Worm (Caenorhabditis elegans) whole organism, midembryonic: ENCODE results near the gene rmh-2.

ENCODE experiments used
- T22C8.4 ChIP-seq: fragments of 200-800 bp; sonication (Bioruptor generic); IDR thresholded peaks from 2 replicates; pipeline ENCODE4 v1.3.6; 2022; ENCODE audit warnings: missing genetic modification characterization, missing compliant biosample characterization
- cog-1 ChIP-seq: sonication (generic microtip); optimal IDR thresholded peaks from 2 replicates; lab custom pipeline; 2016; ENCODE audit warnings: missing genetic modification characterization, missing compliant biosample characterization
- flt-1 ChIP-seq: fragments of 200-800 bp; sonication (Bioruptor generic); IDR thresholded peaks from 2 replicates; pipeline ENCODE4 v1.3.6; 2022; ENCODE audit warnings: missing genetic modification characterization, missing compliant biosample characterization
- klf-2 ChIP-seq: fragments of 200-800 bp; sonication (Bioruptor generic); conservative IDR thresholded peaks from 2 replicates; pipeline ENCODE4 v1.3.6; 2022; ENCODE audit warnings: missing genetic modification reagents, missing genetic modification characterization, missing compliant biosample characterization
- med-1 ChIP-seq: sonication (generic microtip); optimal IDR thresholded peaks from 2 replicates; lab custom pipeline; 2017; ENCODE audit warnings: missing genetic modification characterization, mild to moderate bottlenecking, missing compliant biosample characterization, antibody characterized with exemption, missing genetic modification reagents; ENCODE audit not compliant: insufficient read depth
- ref-1 ChIP-seq: fragments of 200-800 bp; sonication (Bioruptor generic); conservative IDR thresholded peaks from 2 replicates; pipeline ENCODE4 v1.3.6; 2022; ENCODE audit warnings: missing genetic modification reagents, missing genetic modification characterization, missing compliant biosample characterization
- tab-1 ChIP-seq: fragments of 200-800 bp; sonication (Bioruptor generic); IDR thresholded peaks from 2 replicates; pipeline ENCODE4 v1.3.6; 2022; ENCODE audit warnings: missing genetic modification characterization, missing compliant biosample characterization
- ztf-23 ChIP-seq: fragments of 200-800 bp; sonication (Bioruptor generic); IDR thresholded peaks from 2 replicates; pipeline ENCODE4 v1.3.6; 2022; ENCODE audit warnings: missing genetic modification reagents, missing genetic modification characterization, missing compliant biosample characterization
- ztf-29 ChIP-seq: fragments of 200-800 bp; sonication (Bioruptor generic); IDR thresholded peaks from 2 replicates; pipeline ENCODE4 v1.3.6; 2022; ENCODE audit warnings: missing genetic modification reagents, missing genetic modification characterization, missing compliant biosample characterization

Gene rmh-2

ce11 chrV:9962394-9962793, 31.8 kb upstream of the rmh-2 start, which contains the start of gene madf-4:
madf-4 (minus strand) TSS chrV:9962494.
- TF ChIP-seq T22C8.4 (GFP tag; lab: Robert Waterston, UW) (no peak), flt-1 (GFP tag; lab: Robert Waterston, UW) (no peak), ref-1 (GFP tag; lab: Robert Waterston, UW) (no peak), tab-1 (GFP tag; lab: Robert Waterston, UW) (no peak), med-1 (GFP tag; lab: Kevin White, UChicago) (no peak), cog-1 (tag; lab: Kevin White, UChicago) (no peak), ztf-23 (no peak), klf-2 (GFP tag; lab: Robert Waterston, UW) (no peak), ztf-29 (GFP tag; lab: Robert Waterston, UW) (no peak)

ce11 chrV:9960376-9960775, 29.8 kb upstream of the rmh-2 start, which contains the start of gene T07C12.10:
T07C12.10 (minus strand) TSS chrV:9960476.
- TF ChIP-seq klf-2 (GFP tag; lab: Robert Waterston, UW) (no peak), flt-1 (GFP tag; lab: Robert Waterston, UW) (no peak), cog-1 (tag; lab: Kevin White, UChicago) (no peak), ztf-29 (GFP tag; lab: Robert Waterston, UW) (no peak), med-1 (GFP tag; lab: Kevin White, UChicago) (no peak), tab-1 (GFP tag; lab: Robert Waterston, UW) (no peak), ref-1 (GFP tag; lab: Robert Waterston, UW) (no peak), T22C8.4 (GFP tag; lab: Robert Waterston, UW) (no peak), ztf-23 (no peak)

ce11 chrV:9958654-9959053, 28.1 kb upstream of the rmh-2 start:
- TF ChIP-seq flt-1 (GFP tag; lab: Robert Waterston, UW) (no peak), klf-2 (GFP tag; lab: Robert Waterston, UW) (no peak), ztf-23 (no peak), med-1 (GFP tag; lab: Kevin White, UChicago) (no peak), tab-1 (GFP tag; lab: Robert Waterston, UW) (no peak), T22C8.4 (GFP tag; lab: Robert Waterston, UW) (no peak), ztf-29 (GFP tag; lab: Robert Waterston, UW) (no peak), ref-1 (GFP tag; lab: Robert Waterston, UW) (no peak), cog-1 (tag; lab: Kevin White, UChicago) (no peak)

ce11 chrV:9958231-9958630, 27.7 kb upstream of the rmh-2 start, which contains the start of gene anmt-3:
anmt-3 (minus strand) TSS chrV:9958331.
- no peak for TF ChIP-seq klf-2 (GFP tag; lab: Robert Waterston, UW)
- no peak for TF ChIP-seq T22C8.4 (GFP tag; lab: Robert Waterston, UW)
- no peak for TF ChIP-seq flt-1 (GFP tag; lab: Robert Waterston, UW)
- TF ChIP-seq med-1 (GFP tag; lab: Kevin White, UChicago): no peak
- TF ChIP-seq cog-1 (tag; lab: Kevin White, UChicago): no peak
- no peak for TF ChIP-seq ztf-29 (GFP tag; lab: Robert Waterston, UW)
- no peak for TF ChIP-seq ztf-23
- TF ChIP-seq tab-1 (GFP tag; lab: Robert Waterston, UW): no peak
- TF ChIP-seq ref-1 (GFP tag; lab: Robert Waterston, UW): no peak

- no peak for TF ChIP-seq ref-1 (GFP tag; lab: Robert Waterston, UW)
- TF ChIP-seq ztf-29 (GFP tag; lab: Robert Waterston, UW): no peak
- no peak for TF ChIP-seq T22C8.4 (GFP tag; lab: Robert Waterston, UW)
- no peak for TF ChIP-seq flt-1 (GFP tag; lab: Robert Waterston, UW)
- no peak for TF ChIP-seq med-1 (GFP tag; lab: Kevin White, UChicago)
- no peak for TF ChIP-seq ztf-23
- no peak for TF ChIP-seq cog-1 (tag; lab: Kevin White, UChicago)
- no peak for TF ChIP-seq klf-2 (GFP tag; lab: Robert Waterston, UW)
- no peak for TF ChIP-seq tab-1 (GFP tag; lab: Robert Waterston, UW)
Measured at ce11 chrV:9952396-9952795, 21.8 kb upstream of the rmh-2 start, which contains the start of gene mam-5. mam-5 (plus strand) TSS chrV:9952699.

- TF ChIP-seq T22C8.4 (GFP tag; lab: Robert Waterston, UW): no peak
- no peak for TF ChIP-seq flt-1 (GFP tag; lab: Robert Waterston, UW)
- TF ChIP-seq klf-2 (GFP tag; lab: Robert Waterston, UW): no peak
Measured at ce11 chrV:9950861-9951260, 20.3 kb upstream of the rmh-2 start, which contains the start of gene ttr-46. ttr-46 (plus strand) TSS chrV:9951233.

ce11 chrV:9948840-9949239, 18.3 kb upstream of the rmh-2 start, which contains the start of gene nlp-58:
nlp-58 (minus strand) TSS chrV:9948940.
- no peak for TF ChIP-seq ref-1 (GFP tag; lab: Robert Waterston, UW)
- TF ChIP-seq cog-1 (tag; lab: Kevin White, UChicago): no peak
- TF ChIP-seq klf-2 (GFP tag; lab: Robert Waterston, UW): no peak
- TF ChIP-seq ztf-23: no peak
- TF ChIP-seq med-1 (GFP tag; lab: Kevin White, UChicago): no peak
- TF ChIP-seq flt-1 (GFP tag; lab: Robert Waterston, UW): no peak
- TF ChIP-seq tab-1 (GFP tag; lab: Robert Waterston, UW): no peak
- TF ChIP-seq T22C8.4 (GFP tag; lab: Robert Waterston, UW): no peak
- TF ChIP-seq ztf-29 (GFP tag; lab: Robert Waterston, UW): no peak

- TF ChIP-seq med-1 (GFP tag; lab: Kevin White, UChicago) (no peak), ztf-29 (GFP tag; lab: Robert Waterston, UW) (no peak), flt-1 (GFP tag; lab: Robert Waterston, UW) (no peak), ztf-23 (no peak), tab-1 (GFP tag; lab: Robert Waterston, UW) (no peak), ref-1 (GFP tag; lab: Robert Waterston, UW) (no peak), cog-1 (tag; lab: Kevin White, UChicago) (no peak), klf-2 (GFP tag; lab: Robert Waterston, UW) (no peak), T22C8.4 (GFP tag; lab: Robert Waterston, UW) (no peak)
Measured at ce11 chrV:9944093-9944492, 13.5 kb upstream of the rmh-2 start, which contains the start of gene sre-28. sre-28 (plus strand) TSS chrV:9944393.

- TF ChIP-seq cog-1 (tag; lab: Kevin White, UChicago): no peak
- TF ChIP-seq ztf-29 (GFP tag; lab: Robert Waterston, UW): no peak
- TF ChIP-seq klf-2 (GFP tag; lab: Robert Waterston, UW): no peak
Measured at ce11 chrV:9943039-9943438, 12.5 kb upstream of the rmh-2 start, which contains the start of gene fipr-12. fipr-12 (plus strand) TSS chrV:9943339.
